Fruit fly (Drosophila melanogaster): ENCODE results near the gene Sf3b3.

Gene Sf3b3

DNA sequence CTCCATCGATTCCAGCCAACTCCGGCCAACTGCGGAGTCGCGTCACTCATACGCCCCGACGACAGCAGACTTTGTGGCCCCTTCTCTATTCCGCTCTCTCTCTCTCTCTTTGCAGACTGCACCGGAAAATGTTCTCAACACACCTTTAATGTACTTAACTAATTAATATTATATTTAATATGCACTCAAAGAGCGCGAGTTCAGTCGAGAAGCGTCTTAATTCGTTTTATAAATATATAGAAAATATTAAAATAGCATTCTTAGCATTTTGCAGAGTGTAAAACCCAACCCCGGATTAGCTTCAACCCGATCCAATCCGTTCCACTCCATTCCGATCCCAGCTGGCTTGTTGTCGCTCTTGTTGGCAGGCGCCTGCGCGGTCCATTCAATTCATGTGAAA lies 38.7 kb downstream of the Sf3b3 start (continued):
- TF ChIP-seq CG6276 (GFP tag; optimal IDR thresholded peaks at IDR 0.05) (peak; percentile 52), vri (GFP tag; optimal IDR thresholded peaks at IDR 0.05) (no peak), Eip75B (GFP tag; optimal IDR thresholded peaks at IDR 0.05) (no peak), CG11762 (GFP tag; optimal IDR thresholded peaks at IDR 0.05; ENCODE audit: insufficient read depth) (no peak), CG10669 (GFP tag; optimal IDR thresholded peaks at IDR 0.05) (no peak), CG11902 (GFP tag; optimal IDR thresholded peaks at IDR 0.05) (no peak), Sox14 (GFP tag; optimal IDR thresholded peaks at IDR 0.05) (no peak), esn (GFP tag; optimal IDR thresholded peaks at IDR 0.05) (no peak), CG8319 (GFP tag; optimal IDR thresholded peaks at IDR 0.05) (no peak), CG10631 (GFP tag; optimal IDR thresholded peaks at IDR 0.05) (no peak), fd85E (GFP tag; optimal IDR thresholded peaks at IDR 0.05) (no peak), CG8119 (GFP tag; IDR thresholded peaks at IDR 0.05) (peak; percentile 73), Sox102F (GFP tag; optimal IDR thresholded peaks at IDR 0.05) (no peak), Blimp-1 (GFP tag; optimal IDR thresholded peaks at IDR 0.05) (no peak), svp (GFP tag) (no peak), Smox (GFP tag; optimal IDR thresholded peaks at IDR 0.05) (no peak), ss (GFP tag; optimal IDR thresholded peaks at IDR 0.05) (no peak), pdm3 (GFP tag; optimal IDR thresholded peaks at IDR 0.05) (peak; percentile 17), dac (GFP tag; optimal IDR thresholded peaks at IDR 0.05) (no peak), Met (GFP tag; optimal IDR thresholded peaks at IDR 0.05) (no peak), CG11294 (GFP tag; IDR thresholded peaks at IDR 0.05) (no peak), CG6808 (GFP tag; optimal IDR thresholded peaks at IDR 0.05) (no peak), CG9139 (GFP tag; optimal IDR thresholded peaks at IDR 0.05) (no peak), CG8632 (GFP tag; optimal IDR thresholded peaks at IDR 0.05) (no peak), CG3919 (GFP tag; optimal IDR thresholded peaks at IDR 0.05) (no peak), Eip78C (GFP tag) (peak; percentile 55), fkh (GFP tag; optimal IDR thresholded peaks at IDR 0.05) (no peak), eg (GFP tag; IDR thresholded peaks at IDR 0.05) (peak; percentile 81), Eip93F (GFP tag; optimal IDR thresholded peaks at IDR 0.05) (no peak), CG16779 (tag; optimal IDR thresholded peaks at IDR 0.05) (no peak), Hr38 (GFP tag; optimal IDR thresholded peaks at IDR 0.05) (no peak)

- no peak for TF ChIP-seq salr (GFP tag; optimal IDR thresholded peaks at IDR 0.05)
- TF ChIP-seq topi (GFP tag; optimal IDR thresholded peaks at IDR 0.05): no peak
- TF ChIP-seq Eip78C (GFP tag): peak; percentile 78
- no peak for TF ChIP-seq CG1621 (tag; optimal IDR thresholded peaks at IDR 0.05)
- no peak for TF ChIP-seq CG3032 (tag; optimal IDR thresholded peaks at IDR 0.05)
- peak; percentile 55 for TF ChIP-seq OdsH (GFP tag; optimal IDR thresholded peaks at IDR 0.05)
- no peak for TF ChIP-seq CG6808 (GFP tag; optimal IDR thresholded peaks at IDR 0.05)
- no peak for TF ChIP-seq dsx (GFP tag; optimal IDR thresholded peaks at IDR 0.05; ENCODE audit: poor library complexity, severe bottlenecking)
- TF ChIP-seq CG3919 (GFP tag; optimal IDR thresholded peaks at IDR 0.05): peak; percentile 28
- TF ChIP-seq CG10631 (GFP tag; optimal IDR thresholded peaks at IDR 0.05): peak; percentile 6
- no peak for TF ChIP-seq fd59A (GFP tag; optimal IDR thresholded peaks at IDR 0.05)
- TF ChIP-seq CG15336 (GFP tag; IDR thresholded peaks at IDR 0.05): peak; percentile 63
- no peak for TF ChIP-seq CG11902 (GFP tag; optimal IDR thresholded peaks at IDR 0.05)
- peak; percentile 41 for TF ChIP-seq net (GFP tag; optimal IDR thresholded peaks at IDR 0.05)
- no peak for TF ChIP-seq Eip93F (GFP tag; optimal IDR thresholded peaks at IDR 0.05)
- peak; percentile 72 for TF ChIP-seq Hr4 (GFP tag; optimal IDR thresholded peaks at IDR 0.05)
- TF ChIP-seq Sox15 (GFP tag; optimal IDR thresholded peaks at IDR 0.05): no peak
- TF ChIP-seq CG11762 (GFP tag; optimal IDR thresholded peaks at IDR 0.05; ENCODE audit: insufficient read depth): no peak
- no peak for TF ChIP-seq CG34406 (GFP tag; optimal IDR thresholded peaks at IDR 0.05)
- peak; percentile 61 for TF ChIP-seq achi (GFP tag; optimal IDR thresholded peaks at IDR 0.05)
- no peak for TF ChIP-seq CG8632 (GFP tag; optimal IDR thresholded peaks at IDR 0.05)
- TF ChIP-seq CG16779 (tag; optimal IDR thresholded peaks at IDR 0.05): no peak
- TF ChIP-seq ss (GFP tag; optimal IDR thresholded peaks at IDR 0.05): no peak
- no peak for TF ChIP-seq CG31627 (GFP tag; optimal IDR thresholded peaks at IDR 0.05)
- peak; percentile 24 for TF ChIP-seq acj6 (GFP tag; optimal IDR thresholded peaks at IDR 0.05)
- peak; percentile 50 for TF ChIP-seq svp (GFP tag)
- TF ChIP-seq fkh (GFP tag; optimal IDR thresholded peaks at IDR 0.05): no peak
- TF ChIP-seq Hr38 (GFP tag; optimal IDR thresholded peaks at IDR 0.05): no peak
- no peak for TF ChIP-seq Ets21C (GFP tag; optimal IDR thresholded peaks at IDR 0.05)
- peak; percentile 14 for TF ChIP-seq cyc (GFP tag; optimal IDR thresholded peaks at IDR 0.05)
- TF ChIP-seq CG7368 (GFP tag; optimal IDR thresholded peaks at IDR 0.05): no peak
- TF ChIP-seq Met (GFP tag; optimal IDR thresholded peaks at IDR 0.05): peak; percentile 7
- no peak for TF ChIP-seq CG10669 (GFP tag; optimal IDR thresholded peaks at IDR 0.05)
- peak; percentile 40; the same call in 1 of the 2 replicates for TF ChIP-seq CG11294 (GFP tag; IDR thresholded peaks at IDR 0.05)
Measured at dm6 chr3L:793733-794320, 39.4 kb downstream of the Sf3b3 start.
